Worm (Caenorhabditis elegans) whole organism, mixed stage, embryonic: Measurements from ENCODE around the gene mtm-6.

Source experiments
- bed-3 ChIP-seq: fragments of 200-800 bp; sonication (Bioruptor generic); optimal IDR thresholded peaks from 3 replicates; lab custom pipeline; 2018; ENCODE audit warnings: mild to moderate bottlenecking, missing genetic modification characterization, moderate library complexity, missing compliant biosample characterization
- ceh-39 ChIP-seq: fragments of 150-350 bp; optimal IDR thresholded peaks from 2 replicates; lab custom pipeline; 2014; ENCODE audit warnings: missing biosample characterization, missing genetic modification characterization
- ceh-83 ChIP-seq: fragments of 200-800 bp; sonication (Bioruptor generic); optimal IDR thresholded peaks from 2 replicates; lab custom pipeline; 2018; ENCODE audit warnings: mild to moderate bottlenecking, missing genetic modification characterization, missing compliant biosample characterization
- drap-1 ChIP-seq: fragments of 200-800 bp; sonication (Bioruptor generic); optimal IDR thresholded peaks from 3 replicates; lab custom pipeline; 2018; ENCODE audit warnings: mild to moderate bottlenecking, missing genetic modification characterization, missing compliant biosample characterization
- elt-1 ChIP-seq: sonication (generic microtip); optimal IDR thresholded peaks from 2 replicates; lab custom pipeline; 2017; ENCODE audit warnings: missing genetic modification characterization, mild to moderate bottlenecking, missing compliant biosample characterization, antibody characterized with exemption, moderate library complexity, borderline replicate concordance; ENCODE audit not compliant: insufficient read depth
- elt-3 ChIP-seq: fragments of 150-350 bp; optimal IDR thresholded peaks from 2 replicates; lab custom pipeline; 2014; ENCODE audit warnings: missing biosample characterization, missing genetic modification characterization
- flh-1 ChIP-seq: fragments of 200-800 bp; sonication (Bioruptor generic); optimal IDR thresholded peaks from 2 replicates; lab custom pipeline; 2018; ENCODE audit warnings: mild to moderate bottlenecking, missing genetic modification characterization, moderate library complexity, missing compliant biosample characterization
- ham-2 ChIP-seq: fragments of 200-800 bp; sonication (Bioruptor generic); optimal IDR thresholded peaks from 2 replicates; lab custom pipeline; 2018; ENCODE audit warnings: mild to moderate bottlenecking, missing genetic modification characterization, missing compliant biosample characterization
- lin-13 ChIP-seq: fragments of 150-350 bp; optimal IDR thresholded peaks from 2 replicates; lab custom pipeline; 2014; ENCODE audit warnings: missing biosample characterization, missing genetic modification characterization
- mab-5 ChIP-seq: fragments of 150-350 bp; optimal IDR thresholded peaks from 2 replicates; lab custom pipeline; 2014; ENCODE audit warnings: missing biosample characterization, missing genetic modification characterization
- nhr-12 ChIP-seq: fragments of 150-350 bp; optimal IDR thresholded peaks from 2 replicates; lab custom pipeline; 2014; ENCODE audit warnings: missing biosample characterization, missing genetic modification characterization
- nhr-2 ChIP-seq: fragments of 150-350 bp; optimal IDR thresholded peaks from 2 replicates; lab custom pipeline; 2014; ENCODE audit warnings: missing biosample characterization, missing genetic modification characterization
- nhr-237 ChIP-seq: fragments of 150-350 bp; optimal IDR thresholded peaks from 2 replicates; lab custom pipeline; 2014; ENCODE audit warnings: missing biosample characterization, missing genetic modification characterization
- nhr-76 ChIP-seq: sonication (generic microtip); optimal IDR thresholded peaks from 2 replicates; lab custom pipeline; 2017; ENCODE audit warnings: missing biosample characterization, missing genetic modification characterization
- sem-2 ChIP-seq: fragments of 200-800 bp; sonication (Bioruptor generic); optimal IDR thresholded peaks from 2 replicates; lab custom pipeline; 2018; ENCODE audit warnings: mild to moderate bottlenecking, missing genetic modification characterization, missing compliant biosample characterization
- tbx-8 ChIP-seq: fragments of 200-800 bp; sonication (Bioruptor generic); optimal IDR thresholded peaks from 2 replicates; lab custom pipeline; 2018; ENCODE audit warnings: mild to moderate bottlenecking, missing genetic modification characterization, moderate library complexity, missing compliant biosample characterization
- ztf-11 ChIP-seq: fragments of 150-350 bp; optimal IDR thresholded peaks from 2 replicates; lab custom pipeline; 2014; ENCODE audit warnings: missing biosample characterization, missing genetic modification characterization

Gene mtm-6

ce11 chrIII:13402934-13403333 lies 56.0 kb downstream of the mtm-6 start, which contains the start of gene mig-18:
Gene mig-18, plus strand, starts transcription at chrIII:13403234.
- TF ChIP-seq tbx-8 (GFP tag; lab: Kevin White, UChicago) (no peak), ham-2 (no peak), sem-2 (no peak), bed-3 (GFP tag; lab: Kevin White, UChicago) (no peak), ceh-83 (GFP tag; lab: Kevin White, UChicago) (no peak), flh-1 (GFP tag; lab: Kevin White, UChicago) (no peak), elt-3 (tag; lab: Kevin White, UChicago) (no peak), drap-1 (GFP tag; lab: Kevin White, UChicago) (no peak), lin-13 (tag; lab: Kevin White, UChicago) (no peak), ztf-11 (tag; lab: Kevin White, UChicago) (no peak), elt-1 (tag; lab: Kevin White, UChicago) (no peak), mab-5 (tag; lab: Kevin White, UChicago) (no peak), nhr-237 (tag; lab: Kevin White, UChicago) (no peak)
- TF ChIP-seq, all 35 proteins: peak for 0

ce11 chrIII:13404418-13404817 lies 57.5 kb downstream of the mtm-6 start, which contains the start of gene ttr-52:
Gene ttr-52, plus strand, starts transcription at chrIII:13404718.
- TF ChIP-seq nhr-12: no peak
- TF ChIP-seq nhr-2 (tag; lab: Kevin White, UChicago): no peak
- no peak for TF ChIP-seq nhr-237 (tag; lab: Kevin White, UChicago)
- no peak for TF ChIP-seq drap-1 (GFP tag; lab: Kevin White, UChicago)
- TF ChIP-seq ceh-39 (tag; lab: Kevin White, UChicago): no peak
- no peak for TF ChIP-seq ceh-83 (GFP tag; lab: Kevin White, UChicago)
- no peak for TF ChIP-seq lin-13 (tag; lab: Kevin White, UChicago)
- TF ChIP-seq bed-3 (GFP tag; lab: Kevin White, UChicago): no peak
- TF ChIP-seq nhr-76 (tag; lab: Kevin White, UChicago): no peak
